Worm (Caenorhabditis elegans): ENCODE measurements around the gene osm-5.

Gene osm-5

ce11 chrX:3031484-3031883 lies 47.4 kb downstream of the osm-5 start, which contains the start of gene clec-265:
Gene clec-265 (plus strand): TSS chrX:3031783.
- TF ChIP-seq nhr-42 (GFP tag; IDR thresholded peaks at IDR 0.05) (no peak), pqm-1 (tag; optimal IDR thresholded peaks at IDR 0.05) (peak; percentile 98), lir-3 (tag; optimal IDR thresholded peaks at IDR 0.05) (no peak), zag-1 (tag; optimal IDR thresholded peaks at IDR 0.05) (no peak), ceh-62 (tag; optimal IDR thresholded peaks at IDR 0.05) (no peak), sdz-12 (GFP tag; optimal IDR thresholded peaks at IDR 0.05) (no peak), mdt-29 (GFP tag; IDR thresholded peaks at IDR 0.05) (no peak), lin-29 (GFP tag; IDR thresholded peaks at IDR 0.05) (no peak), set-16 (GFP tag; IDR thresholded peaks at IDR 0.05) (no peak), hmg-1.1 (GFP tag; IDR thresholded peaks at IDR 0.05) (no peak), skn-1 (tag; optimal IDR thresholded peaks at IDR 0.05) (no peak), mep-1 (tag; optimal IDR thresholded peaks at IDR 0.05) (no peak), nhr-6 (tag; optimal IDR thresholded peaks at IDR 0.05) (peak; percentile 79), ceh-44 (GFP tag; IDR thresholded peaks at IDR 0.05) (no peak), F37D6.2 (tag; optimal IDR thresholded peaks at IDR 0.05) (no peak), zfp-2 (tag; optimal IDR thresholded peaks at IDR 0.05) (no peak), daf-12 (tag; optimal IDR thresholded peaks at IDR 0.05) (no peak), madf-5 (GFP tag; IDR thresholded peaks at IDR 0.05) (no peak), daf-19 (GFP tag; conservative IDR thresholded peaks at IDR 0.05) (no peak), egl-27 (tag; optimal IDR thresholded peaks at IDR 0.05) (no peak), saeg-2 (GFP tag; IDR thresholded peaks at IDR 0.05) (no peak), nhr-48 (tag; optimal IDR thresholded peaks at IDR 0.05) (peak; percentile 1), unc-39 (tag; optimal IDR thresholded peaks at IDR 0.05) (no peak), tra-1 (GFP tag; IDR thresholded peaks at IDR 0.05) (0 out of 2 replicates have a peak, but pooled peaks have one; percentile 41), vab-7 (GFP tag; IDR thresholded peaks at IDR 0.05) (no peak), F10B5.3 (tag; optimal IDR thresholded peaks at IDR 0.05) (no peak), nhr-77 (tag; optimal IDR thresholded peaks at IDR 0.05) (peak; percentile 86), lin-38 (GFP tag; IDR thresholded peaks at IDR 0.05) (no peak), gei-8 (GFP tag; optimal IDR thresholded peaks at IDR 0.05) (no peak), dpl-1 (GFP tag; optimal IDR thresholded peaks at IDR 0.05) (no peak), daf-16 (GFP tag; optimal IDR thresholded peaks at IDR 0.05) (no peak), daf-16 (tag; optimal IDR thresholded peaks at IDR 0.05) (peak; percentile 74), rbr-2 (tag; optimal IDR thresholded peaks at IDR 0.05) (no peak), F26F4.8 (GFP tag; conservative IDR thresholded peaks at IDR 0.05) (no peak), dmd-8 (GFP tag; IDR thresholded peaks at IDR 0.05) (no peak), ztf-7 (tag; optimal IDR thresholded peaks at IDR 0.05) (no peak), T20F7.1 (GFP tag; optimal IDR thresholded peaks at IDR 0.05) (peak; percentile 38), spr-1 (tag; optimal IDR thresholded peaks at IDR 0.05) (no peak), dmd-6 (GFP tag; IDR thresholded peaks at IDR 0.05) (peak; percentile 87), lsy-2 (tag; optimal IDR thresholded peaks at IDR 0.05) (no peak), dve-1 (tag; optimal IDR thresholded peaks at IDR 0.05; ENCODE audit: insufficient read depth) (peak; percentile 72), unc-62 (GFP tag; optimal IDR thresholded peaks at IDR 0.05 in 1 of 2) (no peak), unc-62 (tag; optimal IDR thresholded peaks at IDR 0.05) (no peak), pha-4 (GFP tag; IDR thresholded peaks at IDR 0.05) (no peak), pha-4 (tag; optimal IDR thresholded peaks at IDR 0.05) (no peak), fkh-10 (GFP tag; optimal IDR thresholded peaks at IDR 0.05) (no peak), nhr-237 (tag; optimal IDR thresholded peaks at IDR 0.05) (no peak), fos-1 (tag; optimal IDR thresholded peaks at IDR 0.05) (no peak), F44E2.7 (GFP tag; IDR thresholded peaks at IDR 0.05) (no peak), nhr-28 (tag; optimal IDR thresholded peaks at IDR 0.05) (peak; percentile 93), zip-11 (GFP tag; IDR thresholded peaks at IDR 0.05) (no peak), lin-1 (GFP tag; IDR thresholded peaks at IDR 0.05) (0 out of 2 replicates have a peak, but pooled peaks have one; percentile 20), spr-3 (GFP tag; optimal IDR thresholded peaks at IDR 0.05) (no peak), Y5F2A.4 (GFP tag; optimal IDR thresholded peaks at IDR 0.05) (no peak)
